Worm (Caenorhabditis elegans): ENCODE results near the gene C45G9.12.

The C45G9.12 gene

ce11 chrIII:5080700-5081572 is 9.5 kb upstream of the C45G9.12 start:
- TF ChIP-seq daf-12 (tag; optimal IDR thresholded peaks at IDR 0.05): no peak
- TF ChIP-seq pqm-1 (tag; optimal IDR thresholded peaks at IDR 0.05): peak; percentile 16
- peak; percentile 33 for TF ChIP-seq nhr-77 (tag; optimal IDR thresholded peaks at IDR 0.05)
- no peak for TF ChIP-seq ceh-16 (tag; optimal IDR thresholded peaks at IDR 0.05)
- peak; percentile 89 for TF ChIP-seq tbx-2 (tag; optimal IDR thresholded peaks at IDR 0.05)
- no peak for TF ChIP-seq ZK546.5 (tag; optimal IDR thresholded peaks at IDR 0.05)
- peak; percentile 65 for TF ChIP-seq elt-2 (tag; optimal IDR thresholded peaks at IDR 0.05)
- peak; percentile 99 for TF ChIP-seq snpc-4 (tag; optimal IDR thresholded peaks at IDR 0.05)
- no peak for TF ChIP-seq ztf-11 (tag; optimal IDR thresholded peaks at IDR 0.05)
- no peak for TF ChIP-seq unc-62 (GFP tag; optimal IDR thresholded peaks at IDR 0.05)
- no peak for TF ChIP-seq egl-5 (tag; optimal IDR thresholded peaks at IDR 0.05)
- no peak for TF ChIP-seq unc-39 (tag; optimal IDR thresholded peaks at IDR 0.05)
- no peak for TF ChIP-seq elt-1 (tag; optimal IDR thresholded peaks at IDR 0.05)
- TF ChIP-seq mdl-1 (tag; optimal IDR thresholded peaks at IDR 0.05): no peak
- peak; percentile 45 for TF ChIP-seq lin-15B (tag; optimal IDR thresholded peaks at IDR 0.05)
- no peak for TF ChIP-seq zag-1 (tag; optimal IDR thresholded peaks at IDR 0.05)
- TF ChIP-seq ceh-9 (tag; optimal IDR thresholded peaks at IDR 0.05): no peak
- no peak for TF ChIP-seq nhr-76 (tag; optimal IDR thresholded peaks at IDR 0.05)
- TF ChIP-seq fkh-2 (tag; optimal IDR thresholded peaks at IDR 0.05): no peak
- peak in 1 of 2 experiments; percentile 52 for TF ChIP-seq eor-1 (tag; optimal IDR thresholded peaks at IDR 0.05)
- TF ChIP-seq jun-1 (tag; optimal IDR thresholded peaks at IDR 0.05): peak; percentile 47
- TF ChIP-seq fos-1 (tag; optimal IDR thresholded peaks at IDR 0.05): no peak
- TF ChIP-seq ama-1 (optimal IDR thresholded peaks at IDR 0.05): peak; percentile 90
- TF ChIP-seq nhr-67 (tag; optimal IDR thresholded peaks at IDR 0.05): no peak
- TF ChIP-seq mml-1 (tag; optimal IDR thresholded peaks at IDR 0.05): no peak
- TF ChIP-seq nhr-11 (tag; optimal IDR thresholded peaks at IDR 0.05): peak; percentile 32
- TF ChIP-seq skn-1 (tag; optimal IDR thresholded peaks at IDR 0.05): no peak
- TF ChIP-seq elt-3 (tag; optimal IDR thresholded peaks at IDR 0.05): no peak
- TF ChIP-seq nhr-25 (tag; optimal IDR thresholded peaks at IDR 0.05): peak; percentile 42
- peak; percentile 60 for TF ChIP-seq R02D3.7 (tag; optimal IDR thresholded peaks at IDR 0.05)
- TF ChIP-seq aly-2 (tag; optimal IDR thresholded peaks at IDR 0.05): no peak
- peak; percentile 33 for TF ChIP-seq fkh-10 (GFP tag; optimal IDR thresholded peaks at IDR 0.05)
- peak; percentile 13 for TF ChIP-seq lin-39 (tag; optimal IDR thresholded peaks at IDR 0.05)
- no peak for TF ChIP-seq nhr-12 (tag; optimal IDR thresholded peaks at IDR 0.05)
- TF ChIP-seq nhr-43 (tag; optimal IDR thresholded peaks at IDR 0.05; ENCODE audit: poor library complexity, severe bottlenecking): peak; percentile 87
- TF ChIP-seq sea-2 (GFP tag; optimal IDR thresholded peaks at IDR 0.05): no peak
- peak; percentile 49 for TF ChIP-seq pha-4 (tag; optimal IDR thresholded peaks at IDR 0.05)
- peak; percentile 61 for TF ChIP-seq nhr-23 (tag; optimal IDR thresholded peaks at IDR 0.05)
- TF ChIP-seq nfya-1 (tag; optimal IDR thresholded peaks at IDR 0.05; ENCODE audit: insufficient read depth): peak; percentile 69
- peak; percentile 81 for TF ChIP-seq ceh-82 (tag; optimal IDR thresholded peaks at IDR 0.05)
- peak; percentile 19 for TF ChIP-seq ceh-28 (tag; optimal IDR thresholded peaks at IDR 0.05)
- TF ChIP-seq nhr-237 (tag; optimal IDR thresholded peaks at IDR 0.05): no peak
- peak; percentile 91 for TF ChIP-seq hmg-11 (tag; optimal IDR thresholded peaks at IDR 0.05)
- peak; percentile 77 for TF ChIP-seq ztf-4 (tag; optimal IDR thresholded peaks at IDR 0.05)
- TF ChIP-seq egl-27 (tag; optimal IDR thresholded peaks at IDR 0.05): no peak
- no peak for TF ChIP-seq nhr-28 (tag; optimal IDR thresholded peaks at IDR 0.05)
- TF ChIP-seq lsy-12 (tag; optimal IDR thresholded peaks at IDR 0.05): peak; percentile 88

All from whole organism, L3 larva.